Fruit fly (Drosophila melanogaster): ENCODE measurements around the gene CG8478.

The CG8478 gene

dm6 chr3R:9725121-9725956, 38.1 kb upstream of the CG8478 start, which contains the start of gene hyd:
Gene hyd (minus strand): TSS chr3R:9725615.
- TF ChIP-seq Sry-δ (GFP tag; optimal IDR thresholded peaks at IDR 0.05) (peak; percentile 91), dimm (GFP tag; IDR thresholded peaks at IDR 0.05) (no peak), D (optimal IDR thresholded peaks at IDR 0.05) (no peak), D (GFP tag; optimal IDR thresholded peaks at IDR 0.05) (no peak), CG17186 (GFP tag; optimal IDR thresholded peaks at IDR 0.05) (peak; percentile 24), her (GFP tag; optimal IDR thresholded peaks at IDR 0.05) (no peak), CG12769 (tag; optimal IDR thresholded peaks at IDR 0.05) (no peak), CG11085 (GFP tag; IDR thresholded peaks at IDR 0.05) (no peak), zen2 (GFP tag; IDR thresholded peaks at IDR 0.05; ENCODE audit: partially characterized antibody) (peak; percentile 66), Dref (GFP tag; IDR thresholded peaks at IDR 0.05) (peak; percentile 89), Dip2 (GFP tag; IDR thresholded peaks at IDR 0.05) (no peak), Opbp (GFP tag; IDR thresholded peaks at IDR 0.05; ENCODE audit: partially characterized antibody) (peak; percentile 87), Mad (GFP tag; optimal IDR thresholded peaks at IDR 0.05) (no peak), slp2 (GFP tag; optimal IDR thresholded peaks at IDR 0.05) (no peak), Rfx (GFP tag; IDR thresholded peaks at IDR 0.05) (no peak), CG12155 (GFP tag; optimal IDR thresholded peaks at IDR 0.05) (no peak), Fer2 (tag; optimal IDR thresholded peaks at IDR 0.05) (no peak), Xrp1 (GFP tag; IDR thresholded peaks at IDR 0.05) (no peak), onecut (GFP tag; IDR thresholded peaks at IDR 0.05) (no peak), CG7372 (GFP tag; IDR thresholded peaks at IDR 0.05) (no peak), CG3995 (GFP tag; optimal IDR thresholded peaks at IDR 0.05) (peak; percentile 45), PHDP (tag; optimal IDR thresholded peaks at IDR 0.05) (no peak), CG9932 (GFP tag; IDR thresholded peaks at IDR 0.05) (peak; percentile 45), Sin3A (optimal IDR thresholded peaks at IDR 0.05) (peak; percentile 70), BEAF-32 (GFP tag; optimal IDR thresholded peaks at IDR 0.05) (peak; percentile 92), Dll (GFP tag; IDR thresholded peaks at IDR 0.05; ENCODE audit: partially characterized antibody) (peak; percentile 92), hbn (GFP tag; IDR thresholded peaks at IDR 0.05; ENCODE audit: partially characterized antibody) (peak; percentile 73), Lhr (GFP tag; optimal IDR thresholded peaks at IDR 0.05) (peak; percentile 54), Atf-2 (GFP tag; optimal IDR thresholded peaks at IDR 0.05) (no peak), CG3281 (GFP tag; optimal IDR thresholded peaks at IDR 0.05) (no peak), CG1792 (GFP tag; optimal IDR thresholded peaks at IDR 0.05) (peak; percentile 36), ssp (GFP tag; IDR thresholded peaks at IDR 0.05) (no peak), pzg (GFP tag; optimal IDR thresholded peaks at IDR 0.05) (peak; percentile 83), CG9215 (GFP tag; IDR thresholded peaks at IDR 0.05) (no peak), hkb (optimal IDR thresholded peaks at IDR 0.05) (no peak), hkb (GFP tag; IDR thresholded peaks at IDR 0.05) (peak; percentile 6; the same call in 1 of the 2 replicates), pb (GFP tag; optimal IDR thresholded peaks at IDR 0.05) (no peak), ham (GFP tag; IDR thresholded peaks at IDR 0.05) (no peak), Ptx1 (GFP tag; IDR thresholded peaks at IDR 0.05) (no peak), CG11247 (GFP tag; IDR thresholded peaks at IDR 0.05) (no peak), CG17612 (GFP tag; IDR thresholded peaks at IDR 0.05) (no peak), Sry-β (GFP tag; optimal IDR thresholded peaks at IDR 0.05) (no peak), sc (optimal IDR thresholded peaks at IDR 0.05) (no peak), sc (GFP tag; optimal IDR thresholded peaks at IDR 0.05) (no peak), schlank (tag; optimal IDR thresholded peaks at IDR 0.05) (no peak), CG17361 (GFP tag; IDR thresholded peaks at IDR 0.05) (no peak), CG34224 (GFP tag; IDR thresholded peaks at IDR 0.05; ENCODE audit: partially characterized antibody) (peak; percentile 74), CG14860 (GFP tag; IDR thresholded peaks at IDR 0.05; ENCODE audit: partially characterized antibody) (peak; percentile 66; the same call in 2 of the 3 replicates), Fer1 (GFP tag; optimal IDR thresholded peaks at IDR 0.05) (peak; percentile 13), Nf-YA (GFP tag; IDR thresholded peaks at IDR 0.05) (peak; percentile 33; the same call in 1 of the 2 replicates), bbx (GFP tag; IDR thresholded peaks at IDR 0.05; ENCODE audit: partially characterized antibody) (peak; percentile 82)

Measured in whole organism, embryonic.